Worm (Caenorhabditis elegans) whole organism, late embryonic: ENCODE results near the gene srh-209.

Experiments
- ceh-30 ChIP-seq: fragments of 150-350 bp; optimal IDR thresholded peaks from 2 replicates; lab custom pipeline; 2014; ENCODE audit warnings: missing biosample characterization, missing genetic modification characterization
- mec-3 ChIP-seq: sonication (generic microtip); optimal IDR thresholded peaks from 2 replicates; lab custom pipeline; 2016; ENCODE audit warnings: borderline replicate concordance, missing genetic modification characterization, missing compliant biosample characterization
- rnt-1 ChIP-seq: sonication (generic microtip); optimal IDR thresholded peaks from 2 replicates; lab custom pipeline; 2016; ENCODE audit warnings: missing genetic modification characterization, missing compliant biosample characterization
- unc-55 ChIP-seq: sonication (generic microtip); optimal IDR thresholded peaks from 2 replicates; lab custom pipeline; 2017; ENCODE audit warnings: missing biosample characterization, missing genetic modification reagents, missing genetic modification characterization

Gene srh-209

DNA sequence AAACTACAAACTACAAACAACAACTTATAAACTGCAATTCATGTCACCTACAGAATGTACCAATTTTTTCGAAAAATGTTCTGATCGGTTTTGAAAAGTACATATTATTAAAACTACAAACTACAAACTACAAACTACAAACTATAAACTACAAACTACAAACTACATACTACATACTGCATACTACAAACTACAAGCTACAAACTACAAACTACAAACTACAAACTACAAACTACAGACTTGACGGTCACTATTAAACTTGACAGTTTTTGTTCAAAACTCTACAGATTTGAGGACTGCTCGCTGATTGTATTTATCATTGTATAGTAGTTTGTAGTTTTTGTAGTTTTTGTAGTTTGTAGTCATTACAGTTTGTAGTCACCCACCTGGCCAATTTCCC, 50.4 kb downstream of the srh-209 start:
- TF ChIP-seq rnt-1 (tag; lab: Kevin White, UChicago) (no peak), mec-3 (tag; lab: Kevin White, UChicago) (no peak), unc-55 (GFP tag; lab: Kevin White, UChicago) (no peak), ceh-30 (peak; percentile 28)
